Worm (Caenorhabditis elegans) whole organism, L2 larva: ENCODE data around the gene Y57G11C.28.

Source experiments
- lsy-2 ChIP-seq, 2 experiments: fragments of 150-350 bp in 1 of 2; sonication (generic microtip) in 1 of 2; optimal IDR thresholded peaks; 2 replicates each; lab custom pipeline; 2014 to 2017; ENCODE audit warnings: missing biosample characterization in 2 of 2, missing genetic modification characterization in 2 of 2
- nhr-11 ChIP-seq: fragments of 150-350 bp; optimal IDR thresholded peaks from 2 replicates; lab custom pipeline; 2014; ENCODE audit warnings: missing biosample characterization, missing genetic modification characterization
- nhr-6 ChIP-seq: fragments of 150-350 bp; optimal IDR thresholded peaks from 2 replicates; lab custom pipeline; 2014; ENCODE audit warnings: missing biosample characterization, missing genetic modification characterization
- sma-3 ChIP-seq: sonication (generic microtip); optimal IDR thresholded peaks from 2 replicates; lab custom pipeline; 2016; ENCODE audit warnings: missing genetic modification reagents, missing genetic modification characterization, missing compliant biosample characterization
- unc-62 ChIP-seq: fragments of 150-350 bp; optimal IDR thresholded peaks from 2 replicates; lab custom pipeline; 2014; ENCODE audit warnings: missing biosample characterization, missing genetic modification reagents, missing genetic modification characterization
- zag-1 ChIP-seq: fragments of 150-350 bp; optimal IDR thresholded peaks from 2 replicates; lab custom pipeline; 2014; ENCODE audit warnings: missing biosample characterization, missing genetic modification characterization
- ztf-11 ChIP-seq: sonication (generic microtip); optimal IDR thresholded peaks from 2 replicates; lab custom pipeline; 2017; ENCODE audit warnings: missing biosample characterization, missing genetic modification characterization

DNA sequence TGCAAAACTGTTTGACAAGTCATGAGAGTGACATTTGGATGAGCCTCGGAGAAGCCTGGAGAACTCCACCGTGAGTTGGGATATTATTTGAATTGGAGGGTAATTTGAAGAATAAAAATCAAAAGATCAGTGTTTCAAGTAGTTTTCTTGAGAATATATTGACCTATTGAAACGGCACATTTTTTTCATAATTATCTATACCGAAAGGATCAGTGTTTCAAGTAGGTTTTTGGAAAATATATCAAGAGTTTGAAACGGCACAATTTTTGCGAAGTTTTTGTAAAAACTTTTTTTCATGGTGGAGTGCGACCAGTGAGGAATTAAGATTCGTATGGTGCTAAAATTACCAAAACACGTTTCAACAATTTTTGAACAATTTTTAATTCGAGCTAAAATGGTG, 37.5 kb upstream of the Y57G11C.28 start:
- TF ChIP-seq nhr-11 (tag; lab: Kevin White, UChicago): no peak
- TF ChIP-seq zag-1 (tag; lab: Kevin White, UChicago): no peak
- no peak for TF ChIP-seq lsy-2 (tag; optimal IDR thresholded peaks at IDR 0.05; lab: Kevin White, UChicago)
- no peak for TF ChIP-seq unc-62 (GFP tag; lab: Kevin White, UChicago)
- TF ChIP-seq sma-3: no peak
- TF ChIP-seq ztf-11 (tag; lab: Kevin White, UChicago): no peak
- TF ChIP-seq nhr-6 (tag; lab: Kevin White, UChicago): no peak
